Worm (Caenorhabditis elegans) whole organism, dauer: ENCODE data around the gene xrn-2.
"Not testable (repeated sequence)": the region's sequence is repeated elsewhere in the genome, so short reads cannot be mapped to it uniquely, and the experiment has no call there.

Source experiments
- unc-62 ChIP-seq: sonication (generic microtip); optimal IDR thresholded peaks from 2 replicates; lab custom pipeline; 2017; ENCODE audit warnings: missing biosample characterization, missing genetic modification reagents, missing genetic modification characterization

Gene xrn-2

DNA sequence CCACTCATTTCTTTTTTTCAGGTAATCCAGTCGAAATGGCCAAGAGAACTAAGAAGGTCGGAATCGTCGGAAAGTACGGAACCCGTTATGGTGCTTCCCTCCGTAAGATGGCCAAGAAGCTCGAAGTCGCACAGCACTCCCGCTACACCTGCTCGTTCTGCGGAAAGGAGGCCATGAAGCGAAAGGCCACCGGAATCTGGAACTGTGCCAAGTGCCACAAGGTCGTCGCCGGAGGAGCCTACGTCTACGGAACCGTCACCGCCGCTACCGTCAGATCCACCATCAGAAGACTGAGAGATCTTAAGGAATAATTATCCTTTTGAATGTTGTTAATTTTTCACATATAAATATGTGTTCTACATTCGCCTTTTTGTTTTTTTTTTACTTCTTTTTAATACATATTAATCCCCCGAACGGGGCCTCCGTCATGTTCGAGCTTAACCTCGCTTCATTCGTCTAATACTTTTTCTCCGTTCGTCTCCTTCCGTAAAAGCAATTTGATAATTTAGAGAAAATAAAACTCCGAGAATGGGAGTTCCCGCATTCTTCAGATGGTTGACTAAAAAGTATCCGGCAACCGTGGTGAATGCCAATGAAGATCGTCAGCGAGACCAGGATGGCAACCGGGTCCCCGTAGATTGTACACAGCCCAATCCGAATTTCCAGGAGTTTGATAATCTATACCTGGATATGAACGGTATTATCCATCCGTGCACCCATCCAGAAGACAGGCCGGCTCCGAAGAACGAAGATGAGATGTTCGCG lies at the start of gene xrn-2, which contains the start of gene rpl-43:
xrn-2 (plus strand) TSS at position 510 of the 765 bp plus-strand sequence.
rpl-43 (plus strand) TSS at position 36 of the 765 bp plus-strand sequence.
- TF ChIP-seq unc-62 (GFP tag; lab: Kevin White, UChicago), result no peak

ce11 chrII:14106164-14106563 lies 49.4 kb upstream of the xrn-2 start:
- no peak for TF ChIP-seq unc-62 (GFP tag; lab: Kevin White, UChicago)

DNA sequence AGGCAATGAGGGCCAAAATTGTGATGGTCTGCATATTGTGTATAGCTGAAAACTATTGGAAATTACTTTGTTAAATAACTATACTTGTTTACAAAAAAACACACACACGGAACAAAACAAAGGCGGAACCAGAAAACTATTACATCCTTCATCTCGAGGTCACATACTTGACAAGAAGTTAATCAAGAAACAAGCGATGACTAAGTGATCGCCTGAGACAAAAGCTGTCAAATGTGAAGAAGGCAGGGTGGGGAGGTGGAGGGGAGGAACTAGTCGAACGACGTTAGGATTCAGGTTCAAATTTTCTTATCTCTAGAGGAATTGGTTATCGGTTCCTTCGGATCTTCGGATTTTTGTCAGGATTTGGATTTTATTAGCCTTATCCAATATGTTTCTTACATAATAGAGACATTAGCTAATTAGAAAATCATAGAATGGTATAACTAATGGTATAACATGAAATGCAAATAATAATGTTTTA lies 46.3 kb upstream of the xrn-2 start, which contains the start of gene cpg-7:
cpg-7 (minus strand) TSS at position 51 of the 481 bp plus-strand sequence.
- no peak for TF ChIP-seq unc-62 (GFP tag; lab: Kevin White, UChicago)

DNA sequence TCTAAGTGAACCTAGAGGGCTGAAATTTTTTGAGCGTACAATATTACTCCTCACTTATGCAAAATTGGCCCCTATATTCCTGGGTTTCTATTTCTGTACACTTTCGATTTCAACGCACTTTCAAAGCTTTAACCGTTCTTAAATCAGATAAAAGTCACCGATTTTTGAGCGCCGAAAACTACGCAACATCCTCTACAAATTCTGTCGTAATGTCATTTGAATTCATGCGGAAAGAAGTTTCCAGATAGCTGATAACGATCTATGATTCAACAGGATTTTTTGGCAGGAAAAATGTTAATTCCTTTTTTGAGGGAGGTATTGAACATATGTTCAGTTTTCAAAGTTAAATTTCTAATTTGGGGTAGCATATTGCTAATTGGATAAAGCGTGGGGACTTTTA lies 42.7 kb upstream of the xrn-2 start:
- no peak for TF ChIP-seq unc-62 (GFP tag; lab: Kevin White, UChicago)

ce11 chrII:14118391-14118790 lies 37.2 kb upstream of the xrn-2 start:
- no peak for TF ChIP-seq unc-62 (GFP tag; lab: Kevin White, UChicago)

ce11 chrII:14122065-14122464 lies 33.5 kb upstream of the xrn-2 start, which contains the start of gene K09E4.4:
Gene K09E4.4, minus strand, starts transcription at chrII:14122165.
- TF ChIP-seq unc-62 (GFP tag; lab: Kevin White, UChicago), result no peak

DNA sequence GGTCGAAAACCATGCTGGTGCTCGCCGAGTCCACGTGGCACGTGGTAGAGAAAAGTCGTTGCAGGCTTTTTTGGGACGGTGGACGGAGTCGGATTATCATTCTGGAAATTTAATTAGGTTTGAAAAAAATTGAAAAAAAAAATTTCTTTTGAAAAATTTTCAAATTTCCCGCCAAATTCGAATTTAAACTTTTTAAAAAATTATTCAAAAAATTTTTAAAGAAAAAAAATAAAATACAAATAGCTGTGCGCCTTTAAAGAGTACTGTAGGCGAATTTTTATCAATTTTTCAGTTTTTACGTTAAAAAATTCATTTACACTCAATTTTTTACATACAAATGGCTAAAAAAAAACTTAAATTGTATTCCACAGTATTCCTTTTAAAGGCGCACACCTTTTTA lies 28.7 kb upstream of the xrn-2 start, which contains the start of gene K09E4.3:
K09E4.3 (minus strand) TSS at position 101 of the 400 bp plus-strand sequence.
- no peak for TF ChIP-seq unc-62 (GFP tag; lab: Kevin White, UChicago)

DNA sequence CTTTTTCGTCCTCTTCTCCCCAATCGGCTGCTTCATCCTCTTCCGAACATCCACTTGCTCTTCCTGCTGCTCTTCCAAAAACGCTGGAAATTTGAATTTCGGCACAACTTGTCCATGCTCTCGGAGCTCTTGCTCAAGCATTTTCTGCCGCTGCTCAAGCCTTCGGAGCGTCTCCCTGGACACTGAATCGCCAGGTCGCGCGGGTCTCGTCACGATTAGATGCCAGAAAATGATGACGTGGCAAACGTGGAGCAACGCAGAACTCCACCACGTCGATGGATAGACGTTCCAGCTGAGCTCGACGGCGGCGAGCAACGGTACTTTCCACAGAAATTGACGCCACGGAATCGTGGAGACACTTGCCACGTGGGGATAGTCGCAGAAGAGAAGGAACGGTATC lies 26.4 kb upstream of the xrn-2 start:
- no peak for TF ChIP-seq unc-62 (GFP tag; lab: Kevin White, UChicago)

DNA sequence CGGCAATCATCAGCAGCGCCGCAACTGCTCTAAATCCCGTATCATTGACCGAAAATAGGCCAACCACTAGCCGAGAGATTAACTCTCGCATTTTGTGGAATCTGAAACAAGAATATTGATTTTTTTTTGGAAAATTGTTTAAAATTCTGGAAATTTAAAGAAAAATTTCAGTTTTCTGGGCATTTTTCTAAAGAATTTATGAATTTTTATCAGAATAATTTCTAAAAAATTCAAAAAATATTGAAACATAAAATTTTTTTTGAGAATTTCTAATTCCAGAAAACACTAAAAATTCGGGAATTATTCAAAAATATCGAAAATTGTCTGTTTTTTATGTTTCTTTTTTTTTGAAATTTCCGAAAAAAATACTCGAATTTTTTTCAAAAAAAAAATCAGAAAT lies 22.8 kb upstream of the xrn-2 start, which contains the start of gene algn-3:
algn-3 (minus strand) TSS at position 101 of the 400 bp plus-strand sequence.
- no peak for TF ChIP-seq unc-62 (GFP tag; lab: Kevin White, UChicago)

ce11 chrII:14136302-14136701 lies 19.3 kb upstream of the xrn-2 start:
- no peak for TF ChIP-seq unc-62 (GFP tag; lab: Kevin White, UChicago)

ce11 chrII:14137538-14137937 lies 18.0 kb upstream of the xrn-2 start, which contains the start of gene K09E4.1:
Gene K09E4.1, plus strand, starts transcription at chrII:14137838.
- no peak for TF ChIP-seq unc-62 (GFP tag; lab: Kevin White, UChicago)

DNA sequence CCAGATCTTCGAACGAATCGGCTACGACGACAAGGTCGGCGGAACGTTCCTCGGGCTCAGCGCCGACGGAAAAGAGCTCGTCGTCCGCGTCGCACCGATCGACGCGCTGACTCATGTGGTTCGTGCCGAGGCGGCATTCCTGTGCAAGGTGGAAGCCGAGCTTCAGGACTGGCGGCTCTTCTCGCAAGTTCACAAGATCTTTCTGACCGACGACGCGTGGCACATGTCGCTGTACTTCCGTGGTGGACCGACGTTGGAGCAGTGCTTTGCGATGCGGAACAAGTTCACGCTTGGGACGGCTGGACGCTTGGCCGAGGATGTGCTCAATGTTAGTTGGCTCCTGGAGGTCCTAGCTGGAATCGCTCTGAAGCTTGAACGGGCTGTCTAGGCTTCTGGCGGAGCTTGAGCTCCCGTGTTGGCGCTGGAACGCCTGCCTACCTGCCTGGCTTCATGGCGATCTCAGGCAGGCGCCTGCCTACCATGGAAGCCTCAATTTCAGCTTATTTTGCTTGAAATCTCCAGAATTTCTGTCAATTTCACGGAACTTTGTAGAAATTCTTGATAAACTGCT lies 16.6 kb upstream of the xrn-2 start:
- no peak for TF ChIP-seq unc-62 (GFP tag; lab: Kevin White, UChicago)

DNA sequence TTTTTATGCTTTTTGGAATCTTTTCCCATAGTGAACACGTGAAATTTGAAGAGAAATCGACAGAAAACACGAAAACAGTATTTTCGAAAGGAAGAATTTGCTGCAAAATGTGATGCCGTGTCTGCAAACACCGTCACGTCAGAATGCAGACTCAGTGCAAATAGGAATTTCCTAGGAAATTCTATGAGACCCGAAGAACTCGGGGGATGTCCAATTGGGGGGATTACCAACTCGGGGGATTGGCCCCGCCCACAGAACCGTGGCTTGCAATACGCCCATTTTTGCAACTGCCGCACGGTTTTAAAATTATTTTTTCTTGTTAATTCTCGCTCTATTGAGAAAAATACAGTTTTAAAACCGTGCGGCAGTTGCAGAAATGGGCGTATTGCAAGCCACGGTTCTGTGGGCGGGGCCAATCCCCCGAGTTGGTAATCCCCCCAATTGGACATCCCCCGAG lies 13.4 kb upstream of the xrn-2 start, which contains the start of gene cacn-1:
cacn-1 (minus strand) TSS at position 51 of the 457 bp plus-strand sequence.
- not testable (repeated sequence) for TF ChIP-seq unc-62 (GFP tag; lab: Kevin White, UChicago)

DNA sequence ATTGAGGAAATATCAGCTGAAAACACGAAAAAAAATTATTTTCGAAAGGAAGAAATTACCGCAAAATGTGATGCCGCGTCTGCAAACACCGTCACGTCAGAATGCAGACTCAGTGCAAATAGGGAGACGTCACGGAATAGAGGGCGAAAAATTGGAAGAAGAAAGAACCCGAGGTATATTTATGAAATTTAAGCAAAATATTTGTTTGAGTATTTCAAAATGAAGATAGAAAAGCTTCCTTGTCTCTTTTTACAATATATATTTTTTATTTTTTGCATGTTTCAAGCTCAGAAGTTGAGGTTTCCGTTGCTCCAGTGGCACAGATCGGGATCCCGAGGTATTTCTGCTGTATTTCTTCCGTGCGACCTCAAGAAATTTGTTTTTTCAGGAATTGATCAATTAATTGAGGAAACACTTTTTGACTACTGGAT lies 11.7 kb upstream of the xrn-2 start, which contains the start of gene W03H9.2:
W03H9.2 (minus strand) TSS at position 32 of the 431 bp plus-strand sequence.
- TF ChIP-seq unc-62 (GFP tag; lab: Kevin White, UChicago), result no peak

- no peak for TF ChIP-seq unc-62 (GFP tag; lab: Kevin White, UChicago)
These were observed 5.5 kb upstream of the xrn-2 start, which contains the start of gene W03H9.1 for ce11 chrII:14150031-14150430. Gene W03H9.1, minus strand, starts transcription at chrII:14150131.

ce11 chrII:14152274-14152673 lies 3.3 kb upstream of the xrn-2 start:
- no peak for TF ChIP-seq unc-62 (GFP tag; lab: Kevin White, UChicago)
